Worm (Caenorhabditis elegans): ENCODE data around the gene F11C1.10.

ce11 chrX:12951175-12951574 is 25.7 kb upstream of the F11C1.10 start:
- TF ChIP-seq F13C5.2 (tag; optimal IDR thresholded peaks at IDR 0.05): no peak
- TF ChIP-seq ama-1 (optimal IDR thresholded peaks at IDR 0.05): no peak
- no peak for TF ChIP-seq ets-7 (tag; optimal IDR thresholded peaks at IDR 0.05)
- no peak for TF ChIP-seq flt-1 (GFP tag; IDR thresholded peaks at IDR 0.05)
- no peak for TF ChIP-seq aly-1 (tag; optimal IDR thresholded peaks at IDR 0.05)
- TF ChIP-seq B0310.2 (tag; optimal IDR thresholded peaks at IDR 0.05): no peak
- TF ChIP-seq hmbx-1 (tag; optimal IDR thresholded peaks at IDR 0.05): no peak
- TF ChIP-seq tbx-11 (GFP tag; IDR thresholded peaks at IDR 0.05): no peak
- no peak for TF ChIP-seq scrt-1 (GFP tag; IDR thresholded peaks at IDR 0.05)
- TF ChIP-seq hmg-4 (GFP tag; optimal IDR thresholded peaks at IDR 0.05): no peak
- TF ChIP-seq ceh-13 (GFP tag; optimal IDR thresholded peaks at IDR 0.05): no peak
